Fruit fly (Drosophila melanogaster) whole organism, embryonic: ENCODE measurements around the gene Nepl21.

Source experiments
- Atf3 ChIP-seq: fragments of 200-800 bp; sonication (Bioruptor generic); optimal IDR thresholded peaks from 3 replicates; lab custom pipeline; 2016; ENCODE audit warnings: missing biosample characterization, missing genetic modification characterization
- BEAF-32 ChIP-seq: fragments of 200-800 bp; sonication (Bioruptor generic); optimal IDR thresholded peaks from 3 replicates; lab custom pipeline; 2017; ENCODE audit warnings: missing biosample characterization, missing genetic modification characterization, mild to moderate bottlenecking, moderate library complexity, missing genetic modification reagents
- CG10267 ChIP-seq: fragments of 200-800 bp; sonication (Bioruptor generic); optimal IDR thresholded peaks from 2 replicates; lab custom pipeline; 2018; ENCODE audit warnings: missing biosample characterization, mild to moderate bottlenecking, missing genetic modification characterization, moderate library complexity
- CG10565 ChIP-seq: fragments of 200-800 bp; sonication (Bioruptor generic); optimal IDR thresholded peaks from 3 replicates; lab custom pipeline; 2016; ENCODE audit warnings: missing biosample characterization, mild to moderate bottlenecking, missing genetic modification characterization
- CG10979 ChIP-seq: fragments of 200-800 bp; sonication (Bioruptor generic); optimal IDR thresholded peaks from 2 replicates; lab custom pipeline; 2018; ENCODE audit warnings: missing biosample characterization, mild to moderate bottlenecking, missing genetic modification characterization, moderate library complexity
- CG12071 ChIP-seq: fragments of 200-800 bp; sonication (Bioruptor generic); optimal IDR thresholded peaks from 3 replicates; lab custom pipeline; 2018; ENCODE audit warnings: missing biosample characterization, mild to moderate bottlenecking, missing genetic modification characterization
- CG12155 ChIP-seq: fragments of 200-800 bp; sonication (Bioruptor generic); optimal IDR thresholded peaks from 3 replicates; lab custom pipeline; 2016; ENCODE audit warnings: missing biosample characterization, missing genetic modification characterization
- CG12236 ChIP-seq: fragments of 200-800 bp; sonication (Bioruptor generic); optimal IDR thresholded peaks from 2 replicates; lab custom pipeline; 2016; ENCODE audit warnings: missing biosample characterization, missing genetic modification characterization
- CG14667 ChIP-seq: fragments of 200-800 bp; sonication (Bioruptor generic); IDR thresholded peaks from 2 replicates; pipeline ENCODE4 v1.3.6; 2022; ENCODE audit warnings: missing biosample characterization, missing genetic modification characterization
- CG14965 ChIP-seq: fragments of 200-800 bp; sonication (Bioruptor generic); optimal IDR thresholded peaks from 2 replicates; lab custom pipeline; 2016; ENCODE audit warnings: missing biosample characterization, missing genetic modification characterization, borderline replicate concordance
- CG15601 ChIP-seq: fragments of 200-800 bp; sonication (Bioruptor generic); optimal IDR thresholded peaks from 3 replicates; lab custom pipeline; 2019; ENCODE audit warnings: missing biosample characterization, mild to moderate bottlenecking, missing genetic modification characterization, moderate library complexity
- CG17829 ChIP-seq: fragments of 200-800 bp; optimal IDR thresholded peaks from 2 replicates; lab custom pipeline; 2019; ENCODE audit warnings: missing biosample characterization, mild to moderate bottlenecking, missing genetic modification characterization, moderate library complexity
- CG17912 ChIP-seq: fragments of 200-800 bp; sonication (Bioruptor generic); optimal IDR thresholded peaks from 2 replicates; lab custom pipeline; 2018; ENCODE audit warnings: missing biosample characterization, mild to moderate bottlenecking, missing genetic modification characterization
- CG2129 ChIP-seq: fragments of 200-800 bp; sonication (Bioruptor generic); IDR thresholded peaks from 2 replicates; pipeline ENCODE4 v1.3.6; 2022; ENCODE audit warnings: missing biosample characterization, missing genetic modification characterization; ENCODE audit not compliant: partially characterized antibody
- CG3065 ChIP-seq: fragments of 200-800 bp; sonication (Bioruptor generic); optimal IDR thresholded peaks from 2 replicates; lab custom pipeline; 2016; ENCODE audit warnings: missing biosample characterization, missing genetic modification characterization
- CG32767 ChIP-seq: fragments of 200-800 bp; sonication (Bioruptor generic); IDR thresholded peaks from 2 replicates; pipeline ENCODE4 v1.3.6; 2022; ENCODE audit warnings: missing biosample characterization, missing genetic modification characterization
- CG3726 ChIP-seq: fragments of 200-800 bp; sonication (Bioruptor generic); IDR thresholded peaks from 3 replicates; pipeline ENCODE4, ENCODE4 v1.3.6; 2022; ENCODE audit warnings: missing biosample characterization, missing genetic modification characterization
- CG3847 ChIP-seq: fragments of 200-800 bp; sonication (Bioruptor generic); IDR thresholded peaks from 2 replicates; pipeline ENCODE4 v1.3.6; 2022; ENCODE audit warnings: missing biosample characterization, missing genetic modification characterization
- CG4854 ChIP-seq: fragments of 200-800 bp; sonication (Bioruptor generic); optimal IDR thresholded peaks from 2 replicates; lab custom pipeline; 2016; ENCODE audit warnings: missing biosample characterization, missing genetic modification characterization, inconsistent platforms
- CG5953 ChIP-seq: fragments of 200-800 bp; sonication (Bioruptor generic); IDR thresholded peaks from 2 replicates; pipeline ENCODE4 v1.3.6; 2022; ENCODE audit warnings: missing biosample characterization, missing genetic modification characterization
- CG6272 ChIP-seq: fragments of 200-800 bp; sonication (Bioruptor generic); IDR thresholded peaks from 2 replicates; pipeline ENCODE4 v1.3.6; 2022; ENCODE audit warnings: missing biosample characterization, missing genetic modification characterization
- CG6854 ChIP-seq: fragments of 200-800 bp; sonication (Bioruptor generic); optimal IDR thresholded peaks from 3 replicates; lab custom pipeline; 2017; ENCODE audit warnings: missing biosample characterization, mild to moderate bottlenecking, missing genetic modification characterization
- CG8359 ChIP-seq: fragments of 200-800 bp; sonication (Bioruptor generic); optimal IDR thresholded peaks from 2 replicates; lab custom pipeline; 2017; ENCODE audit warnings: missing biosample characterization, mild to moderate bottlenecking, missing genetic modification characterization, borderline replicate concordance
- CG8388 ChIP-seq: fragments of 200-800 bp; sonication (Bioruptor generic); optimal IDR thresholded peaks from 2 replicates; lab custom pipeline; 2019; ENCODE audit warnings: missing biosample characterization, mild to moderate bottlenecking, missing genetic modification characterization, moderate library complexity
- CG9609 ChIP-seq: fragments of 200-800 bp; sonication (Bioruptor generic); optimal IDR thresholded peaks from 3 replicates; lab custom pipeline; 2016; ENCODE audit warnings: missing biosample characterization, missing genetic modification characterization
- Dad ChIP-seq: fragments of 200-800 bp; sonication (Bioruptor generic); optimal IDR thresholded peaks from 3 replicates; lab custom pipeline; 2016; ENCODE audit warnings: missing biosample characterization, missing genetic modification characterization
- Dbx ChIP-seq: fragments of 200-800 bp; sonication (Bioruptor generic); IDR thresholded peaks from 3 replicates; pipeline ENCODE4 v1.3.6; 2022; ENCODE audit warnings: missing biosample characterization, missing genetic modification characterization
- Dek ChIP-seq: fragments of 200-800 bp; sonication (Bioruptor generic); optimal IDR thresholded peaks from 3 replicates; lab custom pipeline; 2019; ENCODE audit warnings: missing biosample characterization, mild to moderate bottlenecking, missing genetic modification characterization, moderate library complexity
- Elba2 ChIP-seq: fragments of 200-800 bp; sonication (Bioruptor generic); optimal IDR thresholded peaks from 3 replicates; lab custom pipeline; 2016; ENCODE audit warnings: missing biosample characterization, missing genetic modification characterization
- Fer3 ChIP-seq: fragments of 200-800 bp; sonication (Bioruptor generic); optimal IDR thresholded peaks from 2 replicates; lab custom pipeline; 2018; ENCODE audit warnings: missing biosample characterization, mild to moderate bottlenecking, missing genetic modification characterization, moderate library complexity
- Lpt ChIP-seq: fragments of >200 bp; optimal IDR thresholded peaks from 2 replicates; lab custom pipeline; 2018; ENCODE audit warnings: missing biosample characterization, missing genetic modification characterization
- NC2α ChIP-seq: fragments of 200-800 bp; sonication (Bioruptor generic); optimal IDR thresholded peaks from 2 replicates; lab custom pipeline; 2016; ENCODE audit warnings: missing biosample characterization, missing genetic modification characterization
- Rfx ChIP-seq: fragments of 200-800 bp; sonication (Bioruptor generic); IDR thresholded peaks from 2 replicates; pipeline ENCODE4 v1.3.6; 2022; ENCODE audit warnings: missing biosample characterization, missing genetic modification characterization
- Scr ChIP-seq: fragments of 200-800 bp; sonication (Bioruptor generic); IDR thresholded peaks from 2 replicates; pipeline ENCODE4 v1.3.6; 2022; ENCODE audit warnings: missing biosample characterization, missing genetic modification characterization; ENCODE audit not compliant: partially characterized antibody
- Stat92E ChIP-seq, 3 experiments: fragments of >200 bp in 2 of 3; fragments of 200-800 bp in 1 of 3; sonication (Bioruptor generic) in 1 of 3; optimal IDR thresholded peaks; 2 replicates each; lab custom pipeline; 2017 to 2019; ENCODE audit warnings: missing biosample characterization in 3 of 3, missing genetic modification characterization in 3 of 3, mild to moderate bottlenecking in 1 of 3, moderate library complexity in 1 of 3
- Taf1 ChIP-seq: fragments of 200-800 bp; sonication (Bioruptor generic); IDR thresholded peaks from 2 replicates; pipeline ENCODE4 v1.3.6; 2022; ENCODE audit warnings: missing biosample characterization, missing genetic modification characterization
- bab2 ChIP-seq: fragments of 200-800 bp; sonication (Bioruptor generic); optimal IDR thresholded peaks from 2 replicates; lab custom pipeline; 2016; ENCODE audit warnings: missing biosample characterization, missing genetic modification characterization
- chn ChIP-seq: fragments of 200-800 bp; sonication (Bioruptor generic); optimal IDR thresholded peaks from 2 replicates; lab custom pipeline; 2016; ENCODE audit warnings: missing biosample characterization, missing genetic modification characterization
- dmrt99B ChIP-seq: fragments of 200-800 bp; sonication (Bioruptor generic); optimal IDR thresholded peaks from 2 replicates; lab custom pipeline; 2018; ENCODE audit warnings: missing biosample characterization, mild to moderate bottlenecking, missing genetic modification characterization, moderate library complexity
- emc ChIP-seq: fragments of 200-800 bp; sonication (Bioruptor generic); optimal IDR thresholded peaks from 2 replicates; lab custom pipeline; 2016; ENCODE audit warnings: missing biosample characterization, missing genetic modification characterization
- fd64A ChIP-seq: fragments of 200-800 bp; sonication (Bioruptor generic); optimal IDR thresholded peaks from 3 replicates; lab custom pipeline; 2018; ENCODE audit warnings: missing biosample characterization, mild to moderate bottlenecking, missing genetic modification characterization
- gt ChIP-seq: fragments of 200-800 bp; sonication (Bioruptor generic); IDR thresholded peaks from 2 replicates; pipeline ENCODE4 v1.3.6; 2022; ENCODE audit warnings: missing biosample characterization, missing genetic modification characterization
- insv ChIP-seq, 2 experiments: fragments of 200-800 bp; sonication (Bioruptor generic); optimal IDR thresholded peaks; 3 replicates each; lab custom pipeline; 2016 to 2018; ENCODE audit warnings: missing biosample characterization in 2 of 2, missing genetic modification characterization in 2 of 2
- kay ChIP-seq: fragments of 200-800 bp; sonication (Bioruptor generic); optimal IDR thresholded peaks from 2 replicates; lab custom pipeline; 2016; ENCODE audit warnings: missing biosample characterization, missing genetic modification characterization
- mam ChIP-seq: fragments of 200-800 bp; sonication (Bioruptor generic); optimal IDR thresholded peaks from 3 replicates; lab custom pipeline; 2016; ENCODE audit warnings: missing biosample characterization, missing genetic modification characterization
- nerfin-2 ChIP-seq: fragments of 200-800 bp; sonication (Bioruptor generic); IDR thresholded peaks from 2 replicates; pipeline ENCODE4 v1.3.6; 2022; ENCODE audit warnings: missing biosample characterization, missing genetic modification characterization; ENCODE audit not compliant: partially characterized antibody
- nom ChIP-seq: fragments of 200-800 bp; sonication (Bioruptor generic); optimal IDR thresholded peaks from 2 replicates; lab custom pipeline; 2017; ENCODE audit warnings: missing biosample characterization, missing genetic modification characterization, mild to moderate bottlenecking, moderate library complexity, missing genetic modification reagents
- ssp ChIP-seq: fragments of 200-800 bp; sonication (Bioruptor generic); IDR thresholded peaks from 2 replicates; pipeline ENCODE4 v1.3.6; 2022; ENCODE audit warnings: missing biosample characterization, missing genetic modification characterization
- tgo ChIP-seq: fragments of 200-800 bp; sonication (Bioruptor generic); IDR thresholded peaks from 3 replicates; pipeline ENCODE4 v1.3.6; 2022; ENCODE audit warnings: missing biosample characterization, missing genetic modification characterization
- wor ChIP-seq: fragments of 200-800 bp; sonication (Bioruptor generic); IDR thresholded peaks from 2 replicates; pipeline ENCODE4 v1.3.6; 2022; ENCODE audit warnings: missing biosample characterization, missing genetic modification characterization
- zen ChIP-seq: fragments of 200-800 bp; sonication (Bioruptor generic); optimal IDR thresholded peaks from 3 replicates; lab custom pipeline; 2018; ENCODE audit warnings: missing biosample characterization, mild to moderate bottlenecking, missing genetic modification characterization, moderate library complexity

Gene Nepl21

DNA sequence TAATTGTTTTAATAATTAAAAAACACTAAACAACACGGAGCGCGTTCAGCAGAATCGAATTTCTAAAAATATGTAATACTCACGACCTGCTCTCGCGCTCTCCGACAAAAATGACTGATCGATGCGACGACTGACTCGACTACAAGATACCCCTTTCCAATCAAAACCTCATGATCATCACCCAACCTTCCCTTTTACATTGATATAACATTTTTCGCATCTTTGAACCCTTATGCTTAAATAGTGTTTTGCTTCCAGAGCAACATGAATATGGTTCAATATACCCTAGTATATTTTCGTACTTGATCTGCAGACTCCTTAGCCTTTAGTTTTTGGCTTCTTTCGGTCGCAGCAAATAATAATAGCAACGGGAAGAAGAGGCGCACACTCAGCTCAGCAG lies 28.3 kb downstream of the Nepl21 start (continued):
- peak; percentile 71 for TF ChIP-seq CG14667 (GFP tag; lab: Robert Waterston, UW)
- TF ChIP-seq insv (GFP tag; optimal IDR thresholded peaks at IDR 0.05; lab: Kevin White, UChicago), result no peak
- no peak for TF ChIP-seq nom (GFP tag; lab: Kevin White, UChicago)
- TF ChIP-seq CG10267 (tag; lab: Kevin White, UChicago), result peak; percentile 54
- TF ChIP-seq CG3065, result peak; percentile 41
- TF ChIP-seq Dbx (GFP tag; lab: Robert Waterston, UW), result peak; percentile 76
- TF ChIP-seq Lpt (GFP tag; lab: Kevin White, UChicago), result no peak
- TF ChIP-seq nerfin-2 (GFP tag; lab: Robert Waterston, UW), result no peak
- peak; percentile 70 for TF ChIP-seq Dad (GFP tag; lab: Kevin White, UChicago)
- peak; percentile 64 for TF ChIP-seq CG17829
- TF ChIP-seq kay (GFP tag; lab: Kevin White, UChicago), result peak; percentile 73
- no peak for TF ChIP-seq CG17912 (GFP tag; lab: Kevin White, UChicago)
- peak; percentile 64 for TF ChIP-seq CG12155 (GFP tag; lab: Kevin White, UChicago)
- peak; percentile 59 for TF ChIP-seq chn (GFP tag; lab: Kevin White, UChicago)
- no peak for TF ChIP-seq gt (GFP tag; lab: Robert Waterston, UW)
- TF ChIP-seq CG14965 (GFP tag; lab: Kevin White, UChicago), result no peak
- TF ChIP-seq emc (GFP tag; lab: Kevin White, UChicago), result peak; percentile 45
- no peak for TF ChIP-seq CG4854 (GFP tag; lab: Kevin White, UChicago)
- peak; percentile 24 for TF ChIP-seq Atf3 (GFP tag; lab: Kevin White, UChicago)
- peak; percentile 65 for TF ChIP-seq CG8388
- no peak for TF ChIP-seq zen
- TF ChIP-seq CG9609 (GFP tag; lab: Kevin White, UChicago), result peak; percentile 61
- peak; percentile 13 for TF ChIP-seq CG8359 (GFP tag; lab: Kevin White, UChicago)
- peak; percentile 84 for TF ChIP-seq tgo (GFP tag; lab: Robert Waterston, UW)
- peak; percentile 83 for TF ChIP-seq dmrt99B
- TF ChIP-seq Dek (tag; lab: Kevin White, UChicago), result peak; percentile 44
- peak; percentile 48 for TF ChIP-seq NC2α (GFP tag; lab: Kevin White, UChicago)
- no peak for TF ChIP-seq Scr (GFP tag; lab: Robert Waterston, UW)
- peak; percentile 59; the same call in 1 of the 3 replicates for TF ChIP-seq CG3726 (GFP tag; lab: Robert Waterston, UW)
- peak; percentile 56 for TF ChIP-seq CG12236 (GFP tag; lab: Kevin White, UChicago)
- TF ChIP-seq CG15601 (tag; lab: Kevin White, UChicago), result no peak
- peak; percentile 43 for TF ChIP-seq CG6854 (GFP tag; lab: Kevin White, UChicago)
- no peak for TF ChIP-seq Elba2 (GFP tag; lab: Kevin White, UChicago)
- peak; percentile 66 for TF ChIP-seq CG12071 (GFP tag; lab: Kevin White, UChicago)
- peak; percentile 71 for TF ChIP-seq ssp (GFP tag; lab: Robert Waterston, UW)
- peak; percentile 80 for TF ChIP-seq CG5953 (GFP tag; lab: Robert Waterston, UW)
- TF ChIP-seq Taf1 (GFP tag; lab: Robert Waterston, UW), result no peak
- peak; percentile 78 for TF ChIP-seq wor
- peak; percentile 57 for TF ChIP-seq CG3847 (GFP tag; lab: Robert Waterston, UW)
- TF ChIP-seq fd64A (GFP tag; lab: Kevin White, UChicago), result peak; percentile 31
- peak; percentile 68 for TF ChIP-seq CG10979 (tag; lab: Kevin White, UChicago)
- peak; percentile 76 for TF ChIP-seq CG32767 (GFP tag; lab: Robert Waterston, UW)
- TF ChIP-seq BEAF-32 (GFP tag; lab: Kevin White, UChicago), result no peak
- TF ChIP-seq mam (GFP tag; lab: Kevin White, UChicago), result peak; percentile 78
- TF ChIP-seq Fer3, result peak; percentile 55
- no peak for TF ChIP-seq CG2129 (GFP tag; lab: Robert Waterston, UW)
- no peak for TF ChIP-seq Stat92E (GFP tag; optimal IDR thresholded peaks at IDR 0.05; lab: Kevin White, UChicago)
- TF ChIP-seq bab2 (GFP tag; lab: Kevin White, UChicago), result peak; percentile 77
- TF ChIP-seq CG6272 (GFP tag; lab: Robert Waterston, UW), result peak; percentile 72
- TF ChIP-seq Rfx (GFP tag; lab: Robert Waterston, UW), result peak; percentile 84
- TF ChIP-seq CG10565 (GFP tag; lab: Kevin White, UChicago), result no peak
